Fruit fly (Drosophila melanogaster) whole organism, embryonic: ENCODE results near the gene arx.

Experiments
- Abd-B ChIP-seq: fragments of 200-800 bp; sonication (Bioruptor generic); optimal IDR thresholded peaks from 2 replicates; lab custom pipeline; 2018; ENCODE audit warnings: missing biosample characterization, mild to moderate bottlenecking, missing genetic modification characterization, moderate library complexity
- B-H1 ChIP-seq: fragments of 200-800 bp; sonication (Bioruptor generic); IDR thresholded peaks from 3 replicates; pipeline ENCODE4 v1.3.6; 2022; ENCODE audit warnings: missing biosample characterization, missing genetic modification characterization
- CG10147 ChIP-seq: fragments of 200-800 bp; sonication (Bioruptor generic); optimal IDR thresholded peaks from 2 replicates; lab custom pipeline; 2019; ENCODE audit warnings: missing biosample characterization, mild to moderate bottlenecking, missing genetic modification characterization, moderate library complexity
- CG1024 ChIP-seq: fragments of 200-800 bp; sonication (Bioruptor generic); IDR thresholded peaks from 2 replicates; pipeline ENCODE4 v1.3.6; 2022; ENCODE audit warnings: missing biosample characterization, missing genetic modification characterization
- CG11247 ChIP-seq: fragments of 200-800 bp; sonication (Bioruptor generic); IDR thresholded peaks from 2 replicates; pipeline ENCODE4 v1.3.6; 2022; ENCODE audit warnings: missing biosample characterization, missing genetic modification characterization
- CG11398 ChIP-seq: fragments of 200-800 bp; sonication (Bioruptor generic); optimal IDR thresholded peaks from 2 replicates; lab custom pipeline; 2016; ENCODE audit warnings: missing biosample characterization, missing genetic modification characterization
- CG12104 ChIP-seq: fragments of 200-800 bp; sonication (Bioruptor generic); optimal IDR thresholded peaks from 3 replicates; lab custom pipeline; 2016; ENCODE audit warnings: missing biosample characterization, missing genetic modification characterization
- CG12299 ChIP-seq: fragments of 200-800 bp; sonication (Bioruptor generic); optimal IDR thresholded peaks from 2 replicates; lab custom pipeline; 2018; ENCODE audit warnings: missing biosample characterization, mild to moderate bottlenecking, missing genetic modification characterization
- CG13894 ChIP-seq: fragments of 200-800 bp; sonication (Bioruptor generic); optimal IDR thresholded peaks from 3 replicates; lab custom pipeline; 2018; ENCODE audit warnings: missing biosample characterization, mild to moderate bottlenecking, missing genetic modification characterization, moderate library complexity
- CG18262 ChIP-seq: fragments of 200-800 bp; optimal IDR thresholded peaks from 3 replicates; lab custom pipeline; 2019; ENCODE audit warnings: missing biosample characterization, mild to moderate bottlenecking, missing genetic modification characterization, moderate library complexity
- CG30431 ChIP-seq: fragments of 200-800 bp; sonication (Bioruptor generic); optimal IDR thresholded peaks from 2 replicates; lab custom pipeline; 2017; ENCODE audit warnings: missing biosample characterization, missing genetic modification characterization
- CG31224 ChIP-seq: fragments of 200-800 bp; sonication (Bioruptor generic); IDR thresholded peaks from 2 replicates; pipeline ENCODE4 v1.3.6; 2022; ENCODE audit warnings: missing biosample characterization, missing genetic modification characterization
- CG31388 ChIP-seq: fragments of 200-800 bp; sonication (Bioruptor generic); optimal IDR thresholded peaks from 2 replicates; lab custom pipeline; 2016; ENCODE audit warnings: missing biosample characterization, missing genetic modification characterization
- CG6175 ChIP-seq: fragments of 200-800 bp; sonication (Bioruptor generic); IDR thresholded peaks from 3 replicates; pipeline ENCODE4 v1.3.6; 2022; ENCODE audit warnings: missing biosample characterization, missing genetic modification characterization
- CG8944 ChIP-seq: fragments of 200-800 bp; sonication (Bioruptor generic); optimal IDR thresholded peaks from 3 replicates; lab custom pipeline; 2016; ENCODE audit warnings: missing biosample characterization, missing genetic modification characterization
- D19A ChIP-seq: fragments of 200-800 bp; optimal IDR thresholded peaks from 3 replicates; lab custom pipeline; 2019; ENCODE audit warnings: missing biosample characterization, mild to moderate bottlenecking, missing genetic modification characterization, moderate library complexity
- Dref ChIP-seq: fragments of 200-800 bp; sonication (Bioruptor generic); IDR thresholded peaks from 2 replicates; pipeline ENCODE4 v1.3.6; 2022; ENCODE audit warnings: missing biosample characterization, missing genetic modification characterization
- HLH3B ChIP-seq: fragments of 200-800 bp; sonication (Bioruptor generic); IDR thresholded peaks from 2 replicates; pipeline ENCODE4 v1.3.6; 2022; ENCODE audit warnings: missing biosample characterization, missing genetic modification characterization
- Hand ChIP-seq: fragments of 200-800 bp; sonication (Bioruptor generic); optimal IDR thresholded peaks from 2 replicates; lab custom pipeline; 2017; ENCODE audit warnings: mild to moderate bottlenecking, missing biosample characterization, missing genetic modification reagents, missing genetic modification characterization
- Hmx ChIP-seq: fragments of 200-800 bp; sonication (Bioruptor generic); optimal IDR thresholded peaks from 2 replicates; lab custom pipeline; 2016; ENCODE audit warnings: missing biosample characterization, missing genetic modification characterization
- Hr39 ChIP-seq: fragments of >200 bp; optimal IDR thresholded peaks from 2 replicates; lab custom pipeline; 2017
- Hsf ChIP-seq: fragments of 200-800 bp; sonication (Bioruptor generic); optimal IDR thresholded peaks from 3 replicates; lab custom pipeline; 2016; ENCODE audit warnings: missing biosample characterization, missing genetic modification characterization
- MTF-1 ChIP-seq: fragments of 200-800 bp; sonication (Bioruptor generic); optimal IDR thresholded peaks from 2 replicates; lab custom pipeline; 2018; ENCODE audit warnings: missing biosample characterization, mild to moderate bottlenecking, missing genetic modification characterization, borderline replicate concordance
- Mrtf ChIP-seq: fragments of 200-800 bp; sonication (Bioruptor generic); IDR thresholded peaks from 3 replicates; pipeline ENCODE4 v1.3.6; 2022; ENCODE audit warnings: missing biosample characterization, missing genetic modification characterization
- Nf-YC ChIP-seq: fragments of 200-800 bp; optimal IDR thresholded peaks from 3 replicates; lab custom pipeline; 2019; ENCODE audit warnings: missing biosample characterization, mild to moderate bottlenecking, missing genetic modification characterization, moderate library complexity
- Rx ChIP-seq: fragments of 200-800 bp; sonication (Bioruptor generic); IDR thresholded peaks from 2 replicates; pipeline ENCODE4 v1.3.6; 2022; ENCODE audit warnings: missing biosample characterization, missing genetic modification characterization
- abd-A ChIP-seq: fragments of 200-800 bp; sonication (Bioruptor generic); optimal IDR thresholded peaks from 3 replicates; lab custom pipeline; 2019; ENCODE audit warnings: missing biosample characterization, mild to moderate bottlenecking, missing genetic modification characterization, moderate library complexity
- ase ChIP-seq: fragments of 200-800 bp; sonication (Bioruptor generic); IDR thresholded peaks from 3 replicates; pipeline ENCODE4 v1.3.6; 2022; ENCODE audit warnings: missing biosample characterization, missing genetic modification characterization
- ash1 ChIP-seq: fragments of 200-800 bp; sonication (Bioruptor generic); optimal IDR thresholded peaks from 2 replicates; lab custom pipeline; 2018; ENCODE audit warnings: missing biosample characterization, mild to moderate bottlenecking, missing genetic modification characterization
- corto ChIP-seq: fragments of 200-800 bp; sonication (Bioruptor generic); optimal IDR thresholded peaks from 2 replicates; lab custom pipeline; 2016; ENCODE audit warnings: missing biosample characterization, mild to moderate bottlenecking, missing genetic modification characterization, moderate library complexity
- dimm ChIP-seq: fragments of 200-800 bp; sonication (Bioruptor generic); IDR thresholded peaks from 2 replicates; pipeline ENCODE4 v1.3.6; 2022; ENCODE audit warnings: missing biosample characterization, missing genetic modification characterization
- en ChIP-seq: fragments of 200-800 bp; sonication (Bioruptor generic); optimal IDR thresholded peaks from 2 replicates; lab custom pipeline; 2016; ENCODE audit warnings: missing biosample characterization, missing genetic modification characterization
- exex ChIP-seq: fragments of 200-800 bp; sonication (Bioruptor generic); optimal IDR thresholded peaks from 4 replicates; lab custom pipeline; 2018; ENCODE audit warnings: missing biosample characterization, mild to moderate bottlenecking, missing genetic modification characterization, moderate library complexity
- gsb ChIP-seq: fragments of 200-800 bp; sonication (Bioruptor generic); IDR thresholded peaks from 2 replicates; pipeline ENCODE4 v1.3.6; 2022; ENCODE audit warnings: missing biosample characterization, missing genetic modification characterization
- gt ChIP-seq: fragments of 200-800 bp; sonication (Bioruptor generic); IDR thresholded peaks from 2 replicates; pipeline ENCODE4 v1.3.6; 2022; ENCODE audit warnings: missing biosample characterization, missing genetic modification characterization
- insv ChIP-seq, 2 experiments: fragments of 200-800 bp; sonication (Bioruptor generic); optimal IDR thresholded peaks; 3 replicates each; lab custom pipeline; 2016 to 2018; ENCODE audit warnings: missing biosample characterization in 2 of 2, missing genetic modification characterization in 2 of 2
- jumu ChIP-seq: fragments of 200-800 bp; sonication (Bioruptor generic); optimal IDR thresholded peaks from 3 replicates; lab custom pipeline; 2016; ENCODE audit warnings: missing biosample characterization, missing genetic modification characterization
- lilli ChIP-seq: fragments of 200-800 bp; sonication (Bioruptor generic); optimal IDR thresholded peaks from 3 replicates; lab custom pipeline; 2016; ENCODE audit warnings: missing biosample characterization, missing genetic modification characterization
- nerfin-2 ChIP-seq: fragments of 200-800 bp; sonication (Bioruptor generic); IDR thresholded peaks from 2 replicates; pipeline ENCODE4 v1.3.6; 2022; ENCODE audit warnings: missing biosample characterization, missing genetic modification characterization; ENCODE audit not compliant: partially characterized antibody
- pros ChIP-seq: fragments of 200-800 bp; sonication (Bioruptor generic); optimal IDR thresholded peaks from 3 replicates; lab custom pipeline; 2019; ENCODE audit warnings: missing biosample characterization, mild to moderate bottlenecking, missing genetic modification characterization, moderate library complexity
- repo ChIP-seq: fragments of 200-800 bp; sonication (Bioruptor generic); optimal IDR thresholded peaks from 2 replicates; lab custom pipeline; 2016; ENCODE audit warnings: missing biosample characterization, missing genetic modification characterization
- rib ChIP-seq: fragments of 200-800 bp; sonication (Bioruptor generic); IDR thresholded peaks from 2 replicates; pipeline ENCODE4 v1.3.6; 2022; ENCODE audit warnings: missing biosample characterization, missing genetic modification characterization
- run ChIP-seq: fragments of 200-800 bp; sonication (Bioruptor generic); optimal IDR thresholded peaks from 3 replicates; lab custom pipeline; 2018; ENCODE audit warnings: missing biosample characterization, mild to moderate bottlenecking, missing genetic modification characterization
- schlank ChIP-seq: fragments of 200-800 bp; sonication (Bioruptor generic); optimal IDR thresholded peaks from 2 replicates; lab custom pipeline; 2018; ENCODE audit warnings: missing biosample characterization, mild to moderate bottlenecking, missing genetic modification characterization
- shn ChIP-seq: fragments of 200-800 bp; sonication (Bioruptor generic); optimal IDR thresholded peaks from 3 replicates; lab custom pipeline; 2016; ENCODE audit warnings: missing biosample characterization, missing genetic modification characterization
- sr ChIP-seq: fragments of 200-800 bp; sonication (Bioruptor generic); IDR thresholded peaks from 3 replicates; pipeline ENCODE4 v1.3.6; 2022; ENCODE audit warnings: missing biosample characterization, missing genetic modification characterization
- stc ChIP-seq: fragments of 200-800 bp; sonication (Bioruptor generic); IDR thresholded peaks from 2 replicates; pipeline ENCODE4 v1.3.6; 2022; ENCODE audit warnings: missing biosample characterization, missing genetic modification characterization
- sug ChIP-seq: fragments of 200-800 bp; optimal IDR thresholded peaks from 2 replicates; lab custom pipeline; 2019; ENCODE audit warnings: missing biosample characterization, mild to moderate bottlenecking, missing genetic modification characterization, moderate library complexity
- tin ChIP-seq: fragments of 200-800 bp; sonication (Bioruptor generic); optimal IDR thresholded peaks from 3 replicates; lab custom pipeline; 2016; ENCODE audit warnings: missing biosample characterization, missing genetic modification characterization
- trem ChIP-seq: fragments of 200-800 bp; optimal IDR thresholded peaks from 3 replicates; lab custom pipeline; 2019; ENCODE audit warnings: missing biosample characterization, mild to moderate bottlenecking, missing genetic modification characterization, moderate library complexity
- tup ChIP-seq: fragments of 200-800 bp; sonication (Bioruptor generic); optimal IDR thresholded peaks from 2 replicates; lab custom pipeline; 2016; ENCODE audit warnings: missing biosample characterization, mild to moderate bottlenecking, missing genetic modification characterization, moderate library complexity

The arx gene

dm6 chr3L:18869035-18869826, 32.1 kb downstream of the arx start, which contains the start of gene Grx1 (continued):
- TF ChIP-seq corto (GFP tag; lab: Kevin White, UChicago) (peak; percentile 36), lilli (GFP tag; lab: Kevin White, UChicago) (peak; percentile 80), ash1 (GFP tag; lab: Kevin White, UChicago) (no peak), CG12104 (GFP tag; lab: Kevin White, UChicago) (no peak), jumu (GFP tag; lab: Kevin White, UChicago) (no peak), Abd-B (GFP tag; lab: Kevin White, UChicago) (no peak), sr (no peak), schlank (tag; lab: Kevin White, UChicago) (no peak), CG1024 (GFP tag; lab: Robert Waterston, UW) (no peak), dimm (GFP tag; lab: Robert Waterston, UW) (no peak), shn (no peak), CG31388 (GFP tag; lab: Kevin White, UChicago) (no peak), insv (GFP tag; optimal IDR thresholded peaks at IDR 0.05; lab: Kevin White, UChicago) (no peak), sug (tag; lab: Kevin White, UChicago) (peak; percentile 55), tin (GFP tag; lab: Kevin White, UChicago) (peak; percentile 59), stc (GFP tag; lab: Robert Waterston, UW) (no peak; the same call in 1 of the 2 replicates), trem (tag; lab: Kevin White, UChicago) (peak; percentile 59), run (tag; lab: Kevin White, UChicago) (no peak), CG11247 (GFP tag; lab: Robert Waterston, UW) (no peak), CG13894 (tag; lab: Kevin White, UChicago) (peak; percentile 35), en (GFP tag; lab: Kevin White, UChicago) (no peak), Hsf (peak; percentile 63), B-H1 (GFP tag; lab: Robert Waterston, UW) (no peak), Hr39 (lab: Kevin White, UChicago) (no peak), Hand (GFP tag; lab: Kevin White, UChicago) (no peak), Rx (GFP tag; lab: Robert Waterston, UW) (no peak), tup (GFP tag; lab: Kevin White, UChicago) (no peak), rib (GFP tag; lab: Robert Waterston, UW) (no peak), MTF-1 (GFP tag; lab: Kevin White, UChicago) (no peak), gt (GFP tag; lab: Robert Waterston, UW) (no peak), CG31224 (GFP tag; lab: Robert Waterston, UW) (no peak), CG30431 (no peak), abd-A (tag; lab: Kevin White, UChicago) (no peak), HLH3B (GFP tag; lab: Robert Waterston, UW) (peak; percentile 19; the same call in 1 of the 2 replicates), gsb (GFP tag; lab: Robert Waterston, UW) (no peak), CG11398 (GFP tag; lab: Kevin White, UChicago) (no peak), ase (GFP tag; lab: Robert Waterston, UW) (0 out of 3 replicates have a peak, but pooled peaks have one; percentile 23), CG8944 (peak; percentile 4), Dref (GFP tag; lab: Robert Waterston, UW) (no peak), repo (GFP tag; lab: Kevin White, UChicago) (no peak), CG6175 (no peak), CG12299 (tag; lab: Kevin White, UChicago) (no peak), Nf-YC (tag; lab: Kevin White, UChicago) (peak; percentile 66), CG18262 (tag; lab: Kevin White, UChicago) (peak; percentile 61), pros (no peak), CG10147 (peak; percentile 38), nerfin-2 (no peak), Mrtf (GFP tag; lab: Robert Waterston, UW) (no peak), D19A (peak; percentile 71), exex (tag; lab: Kevin White, UChicago) (peak; percentile 58), Hmx (GFP tag; lab: Kevin White, UChicago) (peak; percentile 33)
